Worm (Caenorhabditis elegans) whole organism, L2 larva: ENCODE data around the gene dlst-1.

Experiments used
- ZK546.5 ChIP-seq: sonication (generic microtip); optimal IDR thresholded peaks from 2 replicates; lab custom pipeline; 2017; ENCODE audit warnings: missing biosample characterization, missing genetic modification characterization
- aly-2 ChIP-seq: fragments of 150-350 bp; optimal IDR thresholded peaks from 2 replicates; lab custom pipeline; 2014; ENCODE audit warnings: missing biosample characterization, missing genetic modification characterization
- fos-1 ChIP-seq: fragments of 150-350 bp; optimal IDR thresholded peaks from 2 replicates; lab custom pipeline; 2014; ENCODE audit warnings: missing biosample characterization, missing genetic modification characterization
- lin-39 ChIP-seq: fragments of 150-350 bp; optimal IDR thresholded peaks from 2 replicates; lab custom pipeline; 2014; ENCODE audit warnings: missing biosample characterization, missing genetic modification reagents, missing genetic modification characterization
- lsy-2 ChIP-seq, 2 experiments: fragments of 150-350 bp in 1 of 2; sonication (generic microtip) in 1 of 2; optimal IDR thresholded peaks; 2 replicates each; lab custom pipeline; 2014 to 2017; ENCODE audit warnings: missing biosample characterization in 2 of 2, missing genetic modification characterization in 2 of 2
- mdl-1 ChIP-seq, 2 experiments: fragments of 150-350 bp in 1 of 2; sonication (generic microtip) in 1 of 2; optimal IDR thresholded peaks; 2 replicates each; lab custom pipeline; 2017; ENCODE audit warnings: missing biosample characterization in 2 of 2, missing genetic modification characterization in 2 of 2
- nhr-11 ChIP-seq: fragments of 150-350 bp; optimal IDR thresholded peaks from 2 replicates; lab custom pipeline; 2014; ENCODE audit warnings: missing biosample characterization, missing genetic modification characterization
- nhr-23 ChIP-seq: fragments of 150-350 bp; optimal IDR thresholded peaks from 2 replicates; lab custom pipeline; 2014; ENCODE audit warnings: missing biosample characterization, missing genetic modification reagents, missing genetic modification characterization
- nhr-6 ChIP-seq: fragments of 150-350 bp; optimal IDR thresholded peaks from 2 replicates; lab custom pipeline; 2014; ENCODE audit warnings: missing biosample characterization, missing genetic modification characterization
- nhr-77 ChIP-seq: fragments of 150-350 bp; optimal IDR thresholded peaks from 2 replicates; lab custom pipeline; 2014; ENCODE audit warnings: missing biosample characterization, missing genetic modification characterization
- unc-62 ChIP-seq: fragments of 150-350 bp; optimal IDR thresholded peaks from 2 replicates; lab custom pipeline; 2014; ENCODE audit warnings: missing biosample characterization, missing genetic modification reagents, missing genetic modification characterization
- ztf-1 ChIP-seq: fragments of 200-800 bp; sonication (Bioruptor generic); conservative IDR thresholded peaks from 2 replicates; pipeline ENCODE4 v1.3.6; 2022; ENCODE audit warnings: missing genetic modification characterization, missing compliant biosample characterization
- ztf-11 ChIP-seq: sonication (generic microtip); optimal IDR thresholded peaks from 2 replicates; lab custom pipeline; 2017; ENCODE audit warnings: missing biosample characterization, missing genetic modification characterization

DNA sequence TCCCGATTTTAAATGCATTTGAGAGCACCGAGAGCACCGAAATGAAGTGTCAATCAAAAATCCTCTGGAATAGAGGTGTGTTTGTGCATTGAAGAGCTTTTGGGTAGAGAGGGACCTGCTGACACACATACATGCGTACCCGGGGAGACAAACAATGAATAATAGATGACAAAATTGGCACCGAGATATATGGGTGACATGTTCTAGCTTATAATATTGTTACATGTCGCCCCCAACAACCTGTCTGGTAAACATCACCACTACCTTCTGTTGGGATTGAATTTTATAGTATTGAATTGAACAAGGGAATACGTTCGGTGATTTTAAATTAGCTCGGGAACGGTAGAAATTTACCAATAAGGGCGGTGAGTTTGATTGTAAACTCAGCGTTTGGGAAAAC, 25.2 kb downstream of the dlst-1 start:
- no peak for TF ChIP-seq lsy-2 (tag; optimal IDR thresholded peaks at IDR 0.05; lab: Kevin White, UChicago)
- TF ChIP-seq nhr-77: no peak
- TF ChIP-seq nhr-23 (tag; lab: Kevin White, UChicago): no peak
- no peak for TF ChIP-seq mdl-1 (tag; optimal IDR thresholded peaks at IDR 0.05; lab: Kevin White, UChicago)
- no peak for TF ChIP-seq fos-1
- no peak for TF ChIP-seq lin-39 (tag; lab: Kevin White, UChicago)
- no peak for TF ChIP-seq aly-2 (tag; lab: Kevin White, UChicago)
- TF ChIP-seq ZK546.5 (tag; lab: Kevin White, UChicago): no peak
- no peak for TF ChIP-seq ztf-1 (GFP tag; lab: Robert Waterston, UW)
- TF ChIP-seq ztf-11 (tag; lab: Kevin White, UChicago): no peak
- no peak for TF ChIP-seq unc-62 (GFP tag; lab: Kevin White, UChicago)
- no peak for TF ChIP-seq nhr-11 (tag; lab: Kevin White, UChicago)
- TF ChIP-seq nhr-6 (tag; lab: Kevin White, UChicago): no peak
